Worm (Caenorhabditis elegans): ENCODE measurements around the gene Y116A8A.2.

- TF ChIP-seq B0035.1 (tag; optimal IDR thresholded peaks at IDR 0.05) (no peak), F23B12.7 (tag; optimal IDR thresholded peaks at IDR 0.05; ENCODE audit: insufficient read depth) (no peak), lin-40 (tag; optimal IDR thresholded peaks at IDR 0.05) (no peak), rpc-1 (optimal IDR thresholded peaks at IDR 0.05) (no peak), rpc-1 (tag; optimal IDR thresholded peaks at IDR 0.05) (no peak), unc-62 (GFP tag; optimal IDR thresholded peaks at IDR 0.05) (no peak), F52B5.7 (tag; optimal IDR thresholded peaks at IDR 0.05) (no peak)
Observed at ce11 chrIV:16822529-16822928, 8.8 kb upstream of the Y116A8A.2 start, which contains the start of gene Y116A8A.4.

All from whole organism, young adult.